Fruit fly (Drosophila melanogaster): ENCODE results near the gene Vml.

The Vml gene

dm6 chrX:2270557-2270930 lies 5.1 kb upstream of the Vml start, which contains the start of gene CG2924 (continued):
- peak; percentile 29 for TF ChIP-seq pfk (GFP tag; optimal IDR thresholded peaks at IDR 0.05)
- TF ChIP-seq Atf-2 (GFP tag; optimal IDR thresholded peaks at IDR 0.05): peak; percentile 6
- peak; percentile 18 for TF ChIP-seq az2 (GFP tag; optimal IDR thresholded peaks at IDR 0.05)
- peak; percentile 41 for TF ChIP-seq CG13424 (tag; optimal IDR thresholded peaks at IDR 0.05)
- TF ChIP-seq CG15011 (GFP tag; optimal IDR thresholded peaks at IDR 0.05): no peak
- TF ChIP-seq Nf-YA (GFP tag; IDR thresholded peaks at IDR 0.05): no peak
- TF ChIP-seq Dll (GFP tag; IDR thresholded peaks at IDR 0.05; ENCODE audit: partially characterized antibody): peak; percentile 99
- TF ChIP-seq corto (GFP tag; optimal IDR thresholded peaks at IDR 0.05): no peak
- TF ChIP-seq CG31224 (GFP tag; IDR thresholded peaks at IDR 0.05): peak; percentile 30; the same call in 1 of the 2 replicates
- TF ChIP-seq CG10462 (GFP tag; optimal IDR thresholded peaks at IDR 0.05): no peak
- peak; percentile 86 for TF ChIP-seq CG6272 (GFP tag; IDR thresholded peaks at IDR 0.05)
- no peak for TF ChIP-seq dan (GFP tag; IDR thresholded peaks at IDR 0.05)
- TF ChIP-seq cg (GFP tag; optimal IDR thresholded peaks at IDR 0.05): peak; percentile 64
- peak; percentile 99 for TF ChIP-seq unc-4 (GFP tag; IDR thresholded peaks at IDR 0.05; ENCODE audit: partially characterized antibody)
- TF ChIP-seq CG6765 (GFP tag; optimal IDR thresholded peaks at IDR 0.05): no peak
- TF ChIP-seq ems (GFP tag; optimal IDR thresholded peaks at IDR 0.05): peak; percentile 53
- TF ChIP-seq CG4730 (GFP tag; IDR thresholded peaks at IDR 0.05): no peak
- TF ChIP-seq Fer1 (GFP tag; optimal IDR thresholded peaks at IDR 0.05): peak; percentile 63
- TF ChIP-seq C15 (GFP tag; IDR thresholded peaks at IDR 0.05): no peak
- peak; percentile 68 for TF ChIP-seq kay (GFP tag; optimal IDR thresholded peaks at IDR 0.05)
- peak; percentile 90 for TF ChIP-seq p53 (GFP tag; optimal IDR thresholded peaks at IDR 0.05)
- no peak for TF ChIP-seq Oli (tag; optimal IDR thresholded peaks at IDR 0.05)
- peak; percentile 18 for TF ChIP-seq cwo (GFP tag; optimal IDR thresholded peaks at IDR 0.05)
- TF ChIP-seq CG6791 (GFP tag; IDR thresholded peaks at IDR 0.05; ENCODE audit: partially characterized antibody): peak; percentile 100
- peak; percentile 34 for TF ChIP-seq nerfin-1 (tag; optimal IDR thresholded peaks at IDR 0.05)
- no peak for TF ChIP-seq jing (GFP tag; optimal IDR thresholded peaks at IDR 0.05)
- TF ChIP-seq Hr78 (GFP tag; optimal IDR thresholded peaks at IDR 0.05): no peak
- TF ChIP-seq CG2199 (GFP tag; IDR thresholded peaks at IDR 0.05): 0 out of 3 replicates have a peak, but pooled peaks have one; percentile 57
- TF ChIP-seq h (optimal IDR thresholded peaks at IDR 0.05): no peak
- no peak for TF ChIP-seq Dip2 (GFP tag; IDR thresholded peaks at IDR 0.05)
- TF ChIP-seq Kr (GFP tag; optimal IDR thresholded peaks at IDR 0.05): no peak
- TF ChIP-seq CG10565 (GFP tag; optimal IDR thresholded peaks at IDR 0.05): no peak
- no peak for TF ChIP-seq HLH3B (GFP tag; IDR thresholded peaks at IDR 0.05)
- TF ChIP-seq pan (optimal IDR thresholded peaks at IDR 0.05): no peak
- no peak for TF ChIP-seq pan (GFP tag; optimal IDR thresholded peaks at IDR 0.05 in 1 of 2, IDR thresholded peaks at IDR 0.05 in 1 of 2)
- no peak for TF ChIP-seq dmrt99B (tag; optimal IDR thresholded peaks at IDR 0.05)
- TF ChIP-seq crc (GFP tag; optimal IDR thresholded peaks at IDR 0.05): peak; percentile 22

dm6 chrX:2274704-2275199 lies 870 bp upstream of the Vml start, which contains the start of gene Grp170:
TSS of gene Grp170 (minus strand) at chrX:2275068.
- TF ChIP-seq Hmr (GFP tag; optimal IDR thresholded peaks at IDR 0.05) (peak; percentile 31), Vsx1 (GFP tag; optimal IDR thresholded peaks at IDR 0.05) (no peak), CG2712 (tag; optimal IDR thresholded peaks at IDR 0.05) (peak; percentile 35), Adf1 (GFP tag; IDR thresholded peaks at IDR 0.05) (peak; percentile 63), CTCF (GFP tag; optimal IDR thresholded peaks at IDR 0.05) (peak; percentile 19), CG34376 (GFP tag; optimal IDR thresholded peaks at IDR 0.05) (peak; percentile 38), CG17829 (tag; optimal IDR thresholded peaks at IDR 0.05) (peak; percentile 22), CG9437 (GFP tag; optimal IDR thresholded peaks at IDR 0.05) (peak; percentile 55), Pdp1 (GFP tag; optimal IDR thresholded peaks at IDR 0.05) (peak in 1 of 2 experiments; percentile 12), CG17385 (GFP tag; optimal IDR thresholded peaks at IDR 0.05) (peak; percentile 99), ase (GFP tag; IDR thresholded peaks at IDR 0.05) (no peak), Mad (GFP tag; optimal IDR thresholded peaks at IDR 0.05) (no peak), CG2116 (GFP tag; optimal IDR thresholded peaks at IDR 0.05) (peak; percentile 91), lab (GFP tag; optimal IDR thresholded peaks at IDR 0.05) (peak; percentile 12), Bgb (GFP tag; IDR thresholded peaks at IDR 0.05; ENCODE audit: partially characterized antibody) (peak; percentile 96), chn (GFP tag; optimal IDR thresholded peaks at IDR 0.05) (no peak)

Data from whole organism, embryonic.